Fruit fly (Drosophila melanogaster): ENCODE measurements around the gene CG32270.
A peak's percentile ranks its signal among the peaks of the same experiment; 100 is the strongest.

The CG32270 gene

DNA sequence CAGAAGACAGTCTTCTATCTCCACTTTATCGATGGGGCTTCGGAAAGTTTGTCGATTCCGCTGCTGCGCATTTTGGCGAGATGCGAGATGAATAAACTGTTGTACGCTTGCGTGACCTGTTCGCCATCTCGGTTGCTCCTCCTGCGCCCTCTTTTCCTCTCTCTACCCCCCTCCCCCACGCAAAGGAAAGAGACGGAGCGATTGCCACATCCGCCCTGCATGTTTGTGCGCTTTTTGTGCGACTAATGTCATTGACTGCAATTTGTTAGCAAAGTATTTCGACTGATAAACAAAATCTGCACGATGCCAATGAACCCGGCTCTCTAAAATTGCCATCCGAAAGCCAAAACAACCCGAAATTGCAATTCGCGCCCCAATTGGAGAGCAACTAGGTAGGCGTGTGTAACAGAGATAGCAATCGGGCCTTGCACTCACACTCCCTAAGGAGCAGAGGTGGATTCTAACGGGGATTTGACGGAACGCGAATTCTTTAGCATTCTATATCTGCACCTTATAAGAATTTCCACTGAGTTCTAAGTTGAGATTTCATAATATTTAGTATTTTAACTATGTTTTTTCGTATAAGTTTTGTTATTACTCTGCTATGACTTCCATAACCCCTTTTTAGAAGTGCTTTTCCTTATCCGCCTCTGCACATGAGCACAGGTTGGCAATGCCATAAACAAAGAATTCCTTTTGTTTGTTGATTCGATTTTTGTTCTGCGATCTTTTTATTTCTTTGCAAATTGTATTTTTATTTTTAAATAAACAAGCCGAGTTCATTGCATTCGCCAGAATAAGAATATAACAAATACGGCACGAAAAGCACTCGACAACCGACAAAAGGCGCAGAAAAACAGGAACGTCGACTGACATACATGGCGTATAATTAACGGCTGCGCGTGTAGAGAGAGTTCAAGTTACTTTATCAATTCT, 38.6 kb upstream of the CG32270 start, which contains the start of gene CG43389 (continued):
- TF ChIP-seq CG9215 (GFP tag; IDR thresholded peaks at IDR 0.05) (no peak), lbe (GFP tag; optimal IDR thresholded peaks at IDR 0.05) (peak; percentile 99), br (optimal IDR thresholded peaks at IDR 0.05) (no peak), grn (GFP tag; optimal IDR thresholded peaks at IDR 0.05) (no peak), nom (GFP tag; optimal IDR thresholded peaks at IDR 0.05) (peak; percentile 91), CG1832 (GFP tag; optimal IDR thresholded peaks at IDR 0.05) (peak; percentile 24), Ets65A (GFP tag) (peak; percentile 29), Six4 (GFP tag; optimal IDR thresholded peaks at IDR 0.05) (no peak), grau (tag; optimal IDR thresholded peaks at IDR 0.05) (no peak)

DNA sequence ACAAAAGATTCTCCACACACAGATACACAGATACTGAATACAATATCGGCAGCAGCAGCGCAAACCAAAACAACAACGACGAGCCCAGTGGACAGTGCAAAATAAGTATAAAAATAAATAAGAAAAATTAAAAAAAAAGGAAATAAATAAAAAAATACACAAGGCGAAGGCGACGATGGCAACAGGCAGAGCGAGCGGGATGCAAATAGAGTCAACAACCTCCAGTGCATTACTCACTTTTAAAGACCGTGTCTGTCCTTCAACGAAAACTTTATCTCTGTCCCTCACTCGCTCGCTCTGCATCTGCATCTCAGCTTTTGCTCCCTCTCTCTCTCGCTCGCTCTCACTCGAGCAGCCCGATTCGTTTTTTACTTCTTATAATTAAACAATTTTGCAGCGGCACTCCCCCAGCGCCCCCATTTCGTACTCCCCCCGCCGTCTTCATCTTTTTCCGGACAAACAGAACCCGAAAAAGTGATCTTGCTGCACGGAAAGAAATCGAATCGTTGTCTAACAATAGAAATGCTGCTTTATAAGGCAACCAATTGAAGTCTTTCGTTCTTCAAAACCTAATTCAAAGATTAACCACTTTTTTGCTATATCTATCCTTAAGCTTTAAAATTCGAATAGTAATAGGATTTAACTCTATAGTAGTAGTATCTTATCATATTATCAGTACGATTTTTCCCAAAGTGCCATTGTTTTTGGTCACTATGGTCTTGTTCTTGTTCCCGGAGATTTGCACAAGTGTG, 37.8 kb upstream of the CG32270 start:
- TF ChIP-seq corto (GFP tag; optimal IDR thresholded peaks at IDR 0.05) (peak; percentile 98), gsb-n (tag; optimal IDR thresholded peaks at IDR 0.05) (no peak), lbe (GFP tag; optimal IDR thresholded peaks at IDR 0.05) (peak; percentile 94), crol (GFP tag; IDR thresholded peaks at IDR 0.05) (peak; percentile 43; the same call in 1 of the 2 replicates), CG15514 (GFP tag; optimal IDR thresholded peaks at IDR 0.05) (no peak), CG32772 (GFP tag; IDR thresholded peaks at IDR 0.05) (no peak), Xbp1 (GFP tag; optimal IDR thresholded peaks at IDR 0.05) (no peak), emc (GFP tag; optimal IDR thresholded peaks at IDR 0.05) (no peak), kni (GFP tag; optimal IDR thresholded peaks at IDR 0.05) (no peak), Med (GFP tag) (peak; percentile 29), Dfd (GFP tag; optimal IDR thresholded peaks at IDR 0.05) (no peak), zfh2 (GFP tag; optimal IDR thresholded peaks at IDR 0.05) (no peak), vfl (GFP tag; optimal IDR thresholded peaks at IDR 0.05) (no peak), CG14667 (GFP tag; IDR thresholded peaks at IDR 0.05) (no peak), ham (GFP tag; IDR thresholded peaks at IDR 0.05) (no peak), run (tag; optimal IDR thresholded peaks at IDR 0.05) (no peak), nom (GFP tag; optimal IDR thresholded peaks at IDR 0.05) (peak; percentile 100), Drgx (GFP tag; IDR thresholded peaks at IDR 0.05) (peak; percentile 94), chinmo (GFP tag; IDR thresholded peaks at IDR 0.05; ENCODE audit: partially characterized antibody) (0 out of 4 replicates have a peak, but pooled peaks have one; percentile 38), p53 (GFP tag; optimal IDR thresholded peaks at IDR 0.05) (no peak), bsh (GFP tag; optimal IDR thresholded peaks at IDR 0.05) (peak in 1 of 2 experiments; percentile 99), Atf6 (GFP tag; IDR thresholded peaks at IDR 0.05) (no peak), caup (GFP tag; optimal IDR thresholded peaks at IDR 0.05; ENCODE audit: severe bottlenecking) (no peak), Trl (optimal IDR thresholded peaks at IDR 0.05) (peak in 1 of 2 experiments; percentile 7), Trl (GFP tag; optimal IDR thresholded peaks at IDR 0.05) (no peak)

DNA sequence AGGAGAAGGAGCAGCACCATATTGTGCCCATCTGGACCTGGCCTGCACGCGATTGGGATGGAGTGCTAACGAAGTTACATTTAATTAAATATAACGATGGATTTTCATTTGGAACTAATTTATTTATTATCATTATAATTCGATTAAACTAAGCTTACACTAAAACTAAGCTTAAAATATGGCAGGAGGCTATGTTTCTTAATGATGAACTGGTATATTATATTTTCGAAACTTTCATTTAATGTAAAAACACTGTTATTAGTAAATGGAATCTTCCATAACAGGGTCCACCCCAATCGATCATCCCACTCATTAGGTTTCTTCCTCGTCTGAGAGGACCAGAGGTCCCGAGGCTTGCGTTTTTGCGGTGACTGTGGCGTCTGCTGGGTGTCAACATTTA, 36.4 kb upstream of the CG32270 start:
- 0 out of 2 replicates have a peak, but pooled peaks have one; percentile 15 for TF ChIP-seq Drgx (GFP tag; IDR thresholded peaks at IDR 0.05)
- TF ChIP-seq bsh (GFP tag; optimal IDR thresholded peaks at IDR 0.05), result peak in 1 of 2 experiments; percentile 64
- TF ChIP-seq nom (GFP tag; optimal IDR thresholded peaks at IDR 0.05), result peak; percentile 94
- peak; percentile 22 for TF ChIP-seq corto (GFP tag; optimal IDR thresholded peaks at IDR 0.05)
- TF ChIP-seq CG18476 (GFP tag; optimal IDR thresholded peaks at IDR 0.05), result no peak
- TF ChIP-seq lbe (GFP tag; optimal IDR thresholded peaks at IDR 0.05), result peak; percentile 51
